Fruit fly (Drosophila melanogaster): ENCODE data around the gene CG42331.

The CG42331 gene

dm6 chr3R:24767667-24768340 is 4.2 kb upstream of the CG42331 start:
- TF ChIP-seq Blimp-1 (GFP tag; optimal IDR thresholded peaks at IDR 0.05) = peak; percentile 100
- peak; percentile 54 for TF ChIP-seq topi (GFP tag; optimal IDR thresholded peaks at IDR 0.05)
- peak; percentile 55 for TF ChIP-seq Met (GFP tag; optimal IDR thresholded peaks at IDR 0.05)
- TF ChIP-seq svp (GFP tag) = peak; percentile 49
- TF ChIP-seq CG15336 (GFP tag; IDR thresholded peaks at IDR 0.05) = no peak
- no peak for TF ChIP-seq CG31627 (GFP tag; optimal IDR thresholded peaks at IDR 0.05)
- peak; percentile 29 for TF ChIP-seq CG3919 (GFP tag; optimal IDR thresholded peaks at IDR 0.05)
- TF ChIP-seq fd85E (GFP tag; optimal IDR thresholded peaks at IDR 0.05) = no peak
- TF ChIP-seq ss (GFP tag; optimal IDR thresholded peaks at IDR 0.05) = no peak
- peak; percentile 21 for TF ChIP-seq OdsH (GFP tag; optimal IDR thresholded peaks at IDR 0.05)
- TF ChIP-seq CG6163 (GFP tag; IDR thresholded peaks at IDR 0.05) = 0 out of 3 replicates have a peak, but pooled peaks have one; percentile 42
- peak; percentile 18 for TF ChIP-seq Lpt (GFP tag; optimal IDR thresholded peaks at IDR 0.05)
- TF ChIP-seq Eip75B (GFP tag; optimal IDR thresholded peaks at IDR 0.05) = peak; percentile 84
- no peak for TF ChIP-seq net (GFP tag; optimal IDR thresholded peaks at IDR 0.05)
- peak; percentile 4 for TF ChIP-seq lz (GFP tag; optimal IDR thresholded peaks at IDR 0.05)
- no peak for TF ChIP-seq Smox (GFP tag; optimal IDR thresholded peaks at IDR 0.05)
- peak; percentile 23 for TF ChIP-seq achi (GFP tag; optimal IDR thresholded peaks at IDR 0.05)
- peak; percentile 58 for TF ChIP-seq Eip78C (GFP tag)
- peak; percentile 57 for TF ChIP-seq Sox102F (GFP tag; optimal IDR thresholded peaks at IDR 0.05)

- TF ChIP-seq CG6854 (GFP tag; optimal IDR thresholded peaks at IDR 0.05) = peak; percentile 83
- peak; percentile 98 for TF ChIP-seq acj6 (GFP tag; optimal IDR thresholded peaks at IDR 0.05)
- peak; percentile 70 to 99 for TF ChIP-seq salr (GFP tag; optimal IDR thresholded peaks at IDR 0.05)
- TF ChIP-seq OdsH (GFP tag; optimal IDR thresholded peaks at IDR 0.05) = peak; percentile 98
- TF ChIP-seq Lpt (GFP tag; optimal IDR thresholded peaks at IDR 0.05) = peak; percentile 99
- peak; percentile 97 for TF ChIP-seq CG8319 (GFP tag; optimal IDR thresholded peaks at IDR 0.05)
- peak; percentile 99 for TF ChIP-seq Hr4 (GFP tag; optimal IDR thresholded peaks at IDR 0.05)
- TF ChIP-seq CG6276 (GFP tag; optimal IDR thresholded peaks at IDR 0.05) = peak; percentile 99
- peak; percentile 97 for TF ChIP-seq CG11762 (GFP tag; optimal IDR thresholded peaks at IDR 0.05; ENCODE audit: insufficient read depth)
- peak; percentile 94 for TF ChIP-seq CG8632 (GFP tag; optimal IDR thresholded peaks at IDR 0.05)
- TF ChIP-seq CG11902 (GFP tag; optimal IDR thresholded peaks at IDR 0.05) = peak; percentile 96
- TF ChIP-seq Ets21C (GFP tag; optimal IDR thresholded peaks at IDR 0.05) = peak; percentile 97
- TF ChIP-seq CG6163 (GFP tag; IDR thresholded peaks at IDR 0.05) = peak; percentile 96
- peak; percentile 81 for TF ChIP-seq Blimp-1 (GFP tag; optimal IDR thresholded peaks at IDR 0.05)
- peak; percentile 81 for TF ChIP-seq fd59A (GFP tag; optimal IDR thresholded peaks at IDR 0.05)
- peak; percentile 73 for TF ChIP-seq Eip93F (GFP tag; optimal IDR thresholded peaks at IDR 0.05)
- TF ChIP-seq Sox14 (GFP tag; optimal IDR thresholded peaks at IDR 0.05) = peak; percentile 98
- peak; percentile 97 for TF ChIP-seq eg (GFP tag; IDR thresholded peaks at IDR 0.05)
- peak; percentile 99 for TF ChIP-seq dac (GFP tag; optimal IDR thresholded peaks at IDR 0.05)
- TF ChIP-seq net (GFP tag; optimal IDR thresholded peaks at IDR 0.05) = peak; percentile 98
- peak; percentile 80 for TF ChIP-seq CG6808 (GFP tag; optimal IDR thresholded peaks at IDR 0.05)
- TF ChIP-seq CG16779 (tag; optimal IDR thresholded peaks at IDR 0.05) = peak; percentile 91
- peak; percentile 95 for TF ChIP-seq Sox15 (GFP tag; optimal IDR thresholded peaks at IDR 0.05)
- TF ChIP-seq CG10631 (GFP tag; optimal IDR thresholded peaks at IDR 0.05) = peak; percentile 97
- peak; percentile 81 for TF ChIP-seq Hr38 (GFP tag; optimal IDR thresholded peaks at IDR 0.05)
- TF ChIP-seq Met (GFP tag; optimal IDR thresholded peaks at IDR 0.05) = peak; percentile 96
- TF ChIP-seq CG7368 (GFP tag; optimal IDR thresholded peaks at IDR 0.05) = peak; percentile 93
- TF ChIP-seq Gug (GFP tag; IDR thresholded peaks at IDR 0.05) = peak; percentile 98
- TF ChIP-seq CG8119 (GFP tag; IDR thresholded peaks at IDR 0.05) = peak; percentile 99
- peak; percentile 87 for TF ChIP-seq CG3032 (tag; optimal IDR thresholded peaks at IDR 0.05)
- TF ChIP-seq CG3919 (GFP tag; optimal IDR thresholded peaks at IDR 0.05) = peak; percentile 98
- TF ChIP-seq Smox (GFP tag; optimal IDR thresholded peaks at IDR 0.05) = peak; percentile 94
- peak; percentile 97 for TF ChIP-seq CG6792 (GFP tag; optimal IDR thresholded peaks at IDR 0.05)
- TF ChIP-seq Eip75B (GFP tag; optimal IDR thresholded peaks at IDR 0.05) = peak; percentile 98
- TF ChIP-seq achi (GFP tag; optimal IDR thresholded peaks at IDR 0.05) = peak; percentile 97
- TF ChIP-seq fkh (GFP tag; optimal IDR thresholded peaks at IDR 0.05) = peak; percentile 27
- peak; percentile 99 for TF ChIP-seq CG15336 (GFP tag; IDR thresholded peaks at IDR 0.05)
- peak; percentile 66 for TF ChIP-seq CG9139 (GFP tag; optimal IDR thresholded peaks at IDR 0.05)
Measured at dm6 chr3R:24768538-24769401, 3.2 kb upstream of the CG42331 start, which contains the start of gene CG13631. CG13631 (plus strand) TSS chr3R:24769351.
